Worm (Caenorhabditis elegans): ENCODE results near the gene ndg-4.

Gene ndg-4

DNA sequence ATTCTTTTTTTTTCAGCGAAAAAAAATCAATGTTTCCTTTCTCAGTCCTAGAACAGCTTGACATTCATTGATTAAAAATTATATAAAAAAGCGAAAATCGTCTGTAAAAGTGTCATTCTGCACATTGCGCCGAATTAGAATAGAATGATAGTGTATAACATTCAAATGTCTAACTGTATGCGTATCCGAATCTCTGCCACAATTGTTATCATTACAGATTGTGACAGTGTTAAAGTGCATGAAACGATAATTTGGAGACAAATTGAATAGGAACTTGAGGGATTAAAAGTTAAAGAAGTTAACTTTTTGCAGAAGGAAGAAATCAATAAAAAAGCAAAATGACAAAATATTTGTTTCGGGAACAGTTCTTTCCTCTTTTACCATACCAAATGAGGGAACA is 1.2 kb upstream of the ndg-4 start:
- peak; percentile 52 for TF ChIP-seq elt-2 (tag; optimal IDR thresholded peaks at IDR 0.05)
- TF ChIP-seq mec-3 (tag; optimal IDR thresholded peaks at IDR 0.05; ENCODE audit: borderline replicate concordance), result no peak
- TF ChIP-seq sox-4 (tag; optimal IDR thresholded peaks at IDR 0.05), result no peak

DNA sequence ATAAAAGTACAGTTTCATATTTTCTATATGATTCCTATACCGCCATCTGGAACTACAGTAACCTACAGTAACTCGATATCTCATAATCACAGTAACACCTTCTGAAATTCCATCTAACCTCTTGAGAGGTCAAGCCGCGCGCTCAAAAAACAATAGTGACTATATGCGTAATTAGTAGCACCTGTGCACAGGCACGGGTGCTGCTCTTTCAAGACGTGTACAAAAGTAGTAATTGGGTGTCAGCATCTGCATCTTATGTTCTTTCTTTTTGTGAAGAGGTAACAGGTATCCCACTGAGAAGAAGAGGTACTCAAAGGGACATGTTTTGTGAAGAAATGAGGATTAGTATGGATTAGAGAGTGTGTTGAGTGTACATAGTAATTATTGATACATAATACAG is 5.8 kb downstream of the ndg-4 start:
- no peak for TF ChIP-seq ahr-1 (tag; optimal IDR thresholded peaks at IDR 0.05)
- no peak for TF ChIP-seq sdc-2 (tag; optimal IDR thresholded peaks at IDR 0.05)
- no peak for TF ChIP-seq syd-9 (tag; optimal IDR thresholded peaks at IDR 0.05)
- no peak for TF ChIP-seq pat-9 (tag; optimal IDR thresholded peaks at IDR 0.05)
- peak; percentile 73 for TF ChIP-seq ref-2 (tag; optimal IDR thresholded peaks at IDR 0.05)
- TF ChIP-seq fkh-10 (GFP tag; optimal IDR thresholded peaks at IDR 0.05), result no peak
- no peak for TF ChIP-seq ztf-16 (tag; optimal IDR thresholded peaks at IDR 0.05)

DNA sequence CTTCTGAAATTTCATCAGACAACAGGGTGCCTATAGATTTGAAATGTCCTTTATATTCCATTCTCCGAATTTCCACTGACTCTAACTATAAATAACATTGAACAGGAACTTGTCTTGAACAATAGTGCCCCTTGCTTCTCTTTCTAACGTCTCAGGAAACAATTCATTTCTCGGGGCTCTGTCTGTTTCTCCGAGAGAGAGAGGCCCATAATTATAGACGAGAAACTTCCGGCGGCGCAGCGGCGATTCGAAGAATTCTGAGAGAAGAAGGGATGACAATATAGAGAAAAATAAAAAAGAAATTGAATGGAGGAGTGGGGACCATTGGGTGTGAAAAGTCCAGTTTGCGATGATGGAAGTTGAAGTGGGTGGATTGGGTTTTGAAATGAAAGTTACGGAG is 6.9 kb downstream of the ndg-4 start:
- TF ChIP-seq unc-3 (GFP tag; conservative IDR thresholded peaks at IDR 0.05) (no peak), unc-3 (tag; optimal IDR thresholded peaks at IDR 0.05) (no peak), K09A11.1 (tag; optimal IDR thresholded peaks at IDR 0.05; ENCODE audit: insufficient read depth) (no peak), elt-2 (tag; optimal IDR thresholded peaks at IDR 0.05) (no peak), zip-5 (tag; optimal IDR thresholded peaks at IDR 0.05) (no peak), sdc-2 (tag; optimal IDR thresholded peaks at IDR 0.05) (no peak), ceh-48 (tag; optimal IDR thresholded peaks at IDR 0.05) (no peak), dmd-4 (tag; optimal IDR thresholded peaks at IDR 0.05; ENCODE audit: borderline replicate concordance) (no peak), syd-9 (tag; optimal IDR thresholded peaks at IDR 0.05) (no peak), hlh-8 (tag; optimal IDR thresholded peaks at IDR 0.05) (no peak), C38D4.7 (GFP tag; optimal IDR thresholded peaks at IDR 0.05) (no peak), unc-86 (tag; optimal IDR thresholded peaks at IDR 0.05) (no peak), pag-3 (tag; optimal IDR thresholded peaks at IDR 0.05; ENCODE audit: borderline replicate concordance) (no peak), pqm-1 (tag; optimal IDR thresholded peaks at IDR 0.05) (no peak), pros-1 (tag; optimal IDR thresholded peaks at IDR 0.05) (no peak), hlh-13 (GFP tag; optimal IDR thresholded peaks at IDR 0.05) (no peak), ceh-6 (GFP tag; optimal IDR thresholded peaks at IDR 0.05) (no peak), rnt-1 (tag; optimal IDR thresholded peaks at IDR 0.05) (no peak), ceh-24 (tag; optimal IDR thresholded peaks at IDR 0.05) (no peak)

DNA sequence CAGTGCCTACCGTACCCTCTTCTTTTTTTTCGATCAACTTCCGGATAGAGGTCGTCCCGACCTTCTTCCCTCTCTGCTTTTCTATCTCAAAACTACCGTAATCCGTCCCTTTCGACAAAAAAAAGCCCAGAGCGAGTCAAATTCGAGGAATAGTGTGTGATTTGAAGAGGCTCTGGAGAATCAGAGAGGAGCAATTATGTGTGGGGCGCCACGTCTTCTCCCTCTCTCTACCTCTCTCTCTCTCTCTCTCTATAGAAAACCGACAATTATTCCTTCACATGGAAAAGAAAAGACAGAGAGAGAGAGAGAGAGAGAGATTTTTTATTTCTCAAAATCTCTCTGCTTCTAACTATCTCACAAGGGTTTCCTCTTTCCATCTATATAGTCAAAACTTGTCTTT is 10.6 kb downstream of the ndg-4 start:
- no peak for TF ChIP-seq ceh-31 (tag; optimal IDR thresholded peaks at IDR 0.05)
- TF ChIP-seq nfya-1 (tag; optimal IDR thresholded peaks at IDR 0.05), result peak; percentile 16
- TF ChIP-seq sdc-2 (tag; optimal IDR thresholded peaks at IDR 0.05), result no peak
- TF ChIP-seq fkh-6 (tag; optimal IDR thresholded peaks at IDR 0.05), result no peak
- no peak for TF ChIP-seq zip-5 (tag; optimal IDR thresholded peaks at IDR 0.05)
- no peak for TF ChIP-seq ceh-45 (GFP tag; IDR thresholded peaks at IDR 0.05)
- peak; percentile 20 for TF ChIP-seq ref-2 (tag; optimal IDR thresholded peaks at IDR 0.05)
- TF ChIP-seq pha-2 (tag; optimal IDR thresholded peaks at IDR 0.05), result no peak
- TF ChIP-seq pros-1 (tag; optimal IDR thresholded peaks at IDR 0.05), result no peak
- no peak for TF ChIP-seq dve-1 (tag; optimal IDR thresholded peaks at IDR 0.05)
- no peak for TF ChIP-seq ceh-48 (tag; optimal IDR thresholded peaks at IDR 0.05)
- TF ChIP-seq ceh-34 (tag; optimal IDR thresholded peaks at IDR 0.05), result no peak
- TF ChIP-seq ceh-2 (tag; optimal IDR thresholded peaks at IDR 0.05), result no peak
- TF ChIP-seq tbx-7 (tag; optimal IDR thresholded peaks at IDR 0.05), result no peak
- TF ChIP-seq F13H6.1 (tag; optimal IDR thresholded peaks at IDR 0.05), result peak; percentile 14
- no peak for TF ChIP-seq hlh-13 (GFP tag; optimal IDR thresholded peaks at IDR 0.05)
- TF ChIP-seq eyg-1 (tag; optimal IDR thresholded peaks at IDR 0.05), result no peak
